Fruit fly (Drosophila melanogaster) whole organism, pupa: Measurements from ENCODE around the gene CG6833.
A peak's percentile ranks its signal among the peaks of the same experiment; 100 is the strongest.

ENCODE experiments used
- CG10348 ChIP-seq: fragments of 200-800 bp; sonication (Bioruptor generic); IDR thresholded peaks from 2 replicates; pipeline ENCODE4 v1.3.6; 2022; ENCODE audit warnings: missing biosample characterization, missing genetic modification characterization
- CG12605 ChIP-seq: fragments of 200-800 bp; sonication (Bioruptor generic); IDR thresholded peaks from 2 replicates; pipeline ENCODE4 v1.3.6; 2022; ENCODE audit warnings: missing biosample characterization, missing genetic modification characterization
- CG13204 ChIP-seq: fragments of 200-800 bp; sonication (Bioruptor generic); optimal IDR thresholded peaks from 2 replicates; lab custom pipeline; 2018; ENCODE audit warnings: missing biosample characterization, mild to moderate bottlenecking, missing genetic modification characterization, moderate library complexity
- CG14655 ChIP-seq: fragments of 200-800 bp; sonication (Bioruptor generic); optimal IDR thresholded peaks from 3 replicates; lab custom pipeline; 2017; ENCODE audit warnings: mild to moderate bottlenecking, missing biosample characterization, missing genetic modification reagents, missing genetic modification characterization
- CG15710 ChIP-seq: fragments of 200-800 bp; sonication (Bioruptor generic); optimal IDR thresholded peaks from 2 replicates; lab custom pipeline; 2018; ENCODE audit warnings: missing biosample characterization, mild to moderate bottlenecking, missing genetic modification characterization, moderate library complexity
- CG17806 ChIP-seq: fragments of 200-800 bp; sonication (Bioruptor generic); optimal IDR thresholded peaks from 2 replicates; lab custom pipeline; 2018; ENCODE audit warnings: missing biosample characterization, mild to moderate bottlenecking, missing genetic modification characterization, moderate library complexity
- CG32121 ChIP-seq: fragments of 200-800 bp; sonication (Bioruptor generic); IDR thresholded peaks from 2 replicates; pipeline ENCODE4 v1.3.6; 2022; ENCODE audit warnings: missing biosample characterization, missing genetic modification characterization
- CG34367 ChIP-seq: fragments of 200-800 bp; sonication (Bioruptor generic); optimal IDR thresholded peaks from 2 replicates; lab custom pipeline; 2018; ENCODE audit warnings: missing biosample characterization, mild to moderate bottlenecking, missing genetic modification characterization
- CG4496 ChIP-seq: fragments of 200-800 bp; sonication (Bioruptor generic); IDR thresholded peaks from 3 replicates; pipeline ENCODE4 v1.3.6; 2022; ENCODE audit warnings: missing biosample characterization, missing genetic modification characterization
- CG8159 ChIP-seq: fragments of 200-800 bp; sonication (Bioruptor generic); optimal IDR thresholded peaks from 3 replicates; lab custom pipeline; 2018; ENCODE audit warnings: missing biosample characterization, mild to moderate bottlenecking, missing genetic modification characterization, moderate library complexity
- CG8301 ChIP-seq: fragments of 200-800 bp; sonication (Bioruptor generic); optimal IDR thresholded peaks from 2 replicates; lab custom pipeline; 2018; ENCODE audit warnings: missing biosample characterization, mild to moderate bottlenecking, missing genetic modification characterization
- CG9948 ChIP-seq: fragments of 200-800 bp; sonication (Bioruptor generic); optimal IDR thresholded peaks from 2 replicates; lab custom pipeline; 2018; ENCODE audit warnings: missing biosample characterization, mild to moderate bottlenecking, missing genetic modification characterization, moderate library complexity
- D1 ChIP-seq: fragments of 200-800 bp; sonication (Bioruptor generic); optimal IDR thresholded peaks from 2 replicates; lab custom pipeline; 2018; ENCODE audit warnings: missing biosample characterization, mild to moderate bottlenecking, missing genetic modification characterization, moderate library complexity
- EcR ChIP-seq: fragments of 200-800 bp; sonication (Bioruptor generic); optimal IDR thresholded peaks from 3 replicates; lab custom pipeline; 2019; ENCODE audit warnings: missing biosample characterization, missing genetic modification characterization, mild to moderate bottlenecking, moderate library complexity, missing genetic modification reagents
- Ets98B ChIP-seq: fragments of 200-800 bp; sonication (Bioruptor generic); IDR thresholded peaks from 2 replicates; pipeline ENCODE4 v1.3.6; 2022; ENCODE audit warnings: missing biosample characterization, missing genetic modification characterization
- Pif1A ChIP-seq: fragments of 200-800 bp; sonication (Bioruptor generic); optimal IDR thresholded peaks from 3 replicates; lab custom pipeline; 2016; ENCODE audit warnings: missing biosample characterization, missing genetic modification characterization
- Pif1B ChIP-seq: fragments of 200-800 bp; sonication (Bioruptor generic); optimal IDR thresholded peaks from 3 replicates; lab custom pipeline; 2016; ENCODE audit warnings: missing biosample characterization, missing genetic modification characterization
- Snoo ChIP-seq: fragments of 200-800 bp; sonication (Bioruptor generic); optimal IDR thresholded peaks from 3 replicates; lab custom pipeline; 2017; ENCODE audit warnings: missing biosample characterization, mild to moderate bottlenecking, missing genetic modification characterization, inconsistent platforms
- fd96Ca ChIP-seq: fragments of 200-800 bp; sonication (Bioruptor generic); IDR thresholded peaks from 3 replicates; pipeline ENCODE4 v1.3.6; 2022; ENCODE audit warnings: missing biosample characterization, missing genetic modification characterization
- gl ChIP-seq: fragments of 200-800 bp; sonication (Bioruptor generic); optimal IDR thresholded peaks from 2 replicates; lab custom pipeline; 2018; ENCODE audit warnings: missing biosample characterization, mild to moderate bottlenecking, missing genetic modification characterization
- rn ChIP-seq: fragments of 200-800 bp; sonication (Bioruptor generic); IDR thresholded peaks from 2 replicates; pipeline ENCODE4 v1.3.6; 2022; ENCODE audit warnings: missing biosample characterization, missing genetic modification characterization

CG6833 gene

DNA sequence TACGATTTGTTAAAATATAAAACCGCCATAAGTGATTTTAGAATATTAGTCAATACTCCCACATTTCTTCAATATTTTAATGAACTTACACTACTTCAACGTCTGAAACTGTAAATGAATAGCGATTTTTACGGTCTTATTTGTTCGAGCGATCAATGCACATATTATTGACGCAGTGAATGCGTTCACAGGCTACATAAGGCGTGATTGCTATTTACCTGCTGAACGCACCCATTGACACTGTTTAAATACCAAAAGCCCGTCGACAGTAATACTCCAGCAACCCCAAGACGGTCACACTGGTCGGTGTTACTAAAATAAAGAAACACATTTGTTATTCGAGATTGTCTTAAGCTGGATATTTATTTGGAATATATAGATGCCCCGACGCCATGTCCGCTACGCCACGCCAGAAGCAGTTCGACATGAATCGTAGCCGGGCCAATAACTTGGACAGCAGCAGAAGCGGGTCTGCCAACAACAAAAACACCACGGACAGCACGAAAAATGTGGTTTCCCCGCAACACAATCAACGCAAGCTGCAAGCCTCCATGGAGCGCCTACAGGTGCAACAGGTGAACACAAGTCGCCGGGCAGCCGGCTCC is at the start of gene CG6833:
CG6833 (plus strand) TSS at position 263 of the 605 bp plus-strand sequence.
- TF ChIP-seq rn (GFP tag; lab: Robert Waterston, UW) (peak; percentile 69), CG9948 (peak; percentile 61), CG13204 (no peak), CG4496 (GFP tag; lab: Robert Waterston, UW) (peak; percentile 63; the same call in 2 of the 3 replicates), CG8159 (tag; lab: Kevin White, UChicago) (peak; percentile 60), CG15710 (tag; lab: Kevin White, UChicago) (peak; percentile 42), CG12605 (GFP tag; lab: Robert Waterston, UW) (peak; percentile 57; the same call in 1 of the 2 replicates), fd96Ca (GFP tag; lab: Robert Waterston, UW) (peak; percentile 81), EcR (GFP tag; lab: Kevin White, UChicago) (no peak), Snoo (tag; lab: Kevin White, UChicago) (peak; percentile 35), CG14655 (GFP tag; lab: Kevin White, UChicago) (peak; percentile 54), CG8301 (tag; lab: Kevin White, UChicago) (peak; percentile 44), gl (peak; percentile 10), CG34367 (tag; lab: Kevin White, UChicago) (no peak), CG32121 (peak; percentile 56; the same call in 1 of the 2 replicates), Pif1B (no peak), CG17806 (tag; lab: Kevin White, UChicago) (peak; percentile 60), Ets98B (GFP tag; lab: Robert Waterston, UW) (peak; percentile 69)

DNA sequence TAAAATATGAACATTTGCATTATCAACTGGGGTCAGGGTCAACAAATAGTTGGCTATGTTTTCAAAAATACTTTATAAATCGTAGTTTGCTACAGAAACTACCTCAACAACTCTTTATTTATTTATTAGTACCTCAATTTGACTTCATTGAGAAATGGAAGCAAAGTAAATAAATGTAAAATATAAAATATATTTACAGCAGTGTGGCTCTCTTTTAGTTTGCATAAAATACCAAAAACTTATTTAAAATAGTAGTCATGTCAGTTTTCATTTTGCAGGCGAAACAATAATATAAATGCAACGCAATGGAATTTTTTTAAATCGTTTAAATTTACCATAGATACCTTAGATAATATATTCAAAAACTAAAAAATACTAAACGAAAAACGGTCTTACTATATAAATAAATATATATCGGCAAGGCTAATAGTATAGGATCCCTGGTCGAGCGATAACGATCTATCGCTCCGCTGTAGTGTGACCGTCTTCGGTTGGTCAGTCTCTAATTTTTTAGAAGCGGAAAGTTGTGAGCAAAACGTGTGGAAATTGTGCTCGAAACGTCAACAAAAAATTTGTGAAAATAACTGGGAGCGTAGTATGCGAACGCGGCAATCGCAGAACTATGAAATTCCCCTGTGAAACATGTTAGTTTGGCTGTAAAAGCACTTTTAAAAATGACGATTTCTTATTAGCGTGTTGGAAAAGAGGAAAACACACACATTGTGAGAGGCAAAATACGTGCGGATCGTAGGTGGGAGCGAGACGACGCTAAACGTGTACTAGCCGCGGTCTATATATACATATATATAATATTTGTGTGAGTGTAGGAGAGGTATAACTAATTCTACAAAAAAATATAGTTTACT is 49.1 kb upstream of the CG6833 start, which contains the start of the genes Nprl3 and upSET:
Nprl3 (minus strand) TSS at position 223 of the 866 bp plus-strand sequence.
upSET (plus strand) TSS at position 470 of the 866 bp plus-strand sequence.
- TF ChIP-seq CG13204 (no peak), CG15710 (tag; lab: Kevin White, UChicago) (no peak), CG14655 (GFP tag; lab: Kevin White, UChicago) (no peak), CG12605 (GFP tag; lab: Robert Waterston, UW) (no peak), CG8159 (tag; lab: Kevin White, UChicago) (no peak), Pif1A (no peak), Snoo (tag; lab: Kevin White, UChicago) (no peak), CG9948 (no peak), Ets98B (GFP tag; lab: Robert Waterston, UW) (no peak), gl (no peak), CG34367 (tag; lab: Kevin White, UChicago) (no peak), D1 (tag; lab: Kevin White, UChicago) (no peak), CG8301 (tag; lab: Kevin White, UChicago) (no peak), fd96Ca (GFP tag; lab: Robert Waterston, UW) (no peak; the same call in 2 of the 3 replicates), CG4496 (GFP tag; lab: Robert Waterston, UW) (no peak), EcR (GFP tag; lab: Kevin White, UChicago) (no peak), Pif1B (no peak), CG17806 (tag; lab: Kevin White, UChicago) (no peak), CG10348 (GFP tag; lab: Robert Waterston, UW) (no peak)

dm6 chr3L:14002524-14003135 is 48.4 kb upstream of the CG6833 start:
- peak; percentile 43; the same call in 1 of the 2 replicates for TF ChIP-seq CG32121
- peak; percentile 4 for TF ChIP-seq CG34367 (tag; lab: Kevin White, UChicago)
- peak; percentile 54; the same call in 1 of the 2 replicates for TF ChIP-seq Ets98B (GFP tag; lab: Robert Waterston, UW)
- no peak for TF ChIP-seq CG13204
- peak; percentile 67 for TF ChIP-seq Pif1B
- TF ChIP-seq D1 (tag; lab: Kevin White, UChicago) = no peak
- no peak for TF ChIP-seq Pif1A

dm6 chr3L:14003297-14004040 is 47.5 kb upstream of the CG6833 start:
- TF ChIP-seq gl = peak; percentile 11
- no peak for TF ChIP-seq EcR (GFP tag; lab: Kevin White, UChicago)
- peak; percentile 21 for TF ChIP-seq CG8301 (tag; lab: Kevin White, UChicago)
- TF ChIP-seq CG15710 (tag; lab: Kevin White, UChicago) = peak; percentile 21
- TF ChIP-seq D1 (tag; lab: Kevin White, UChicago) = no peak
- no peak for TF ChIP-seq Snoo (tag; lab: Kevin White, UChicago)
- peak; percentile 71; the same call in 2 of the 3 replicates for TF ChIP-seq CG4496 (GFP tag; lab: Robert Waterston, UW)
- peak; percentile 43 for TF ChIP-seq CG34367 (tag; lab: Kevin White, UChicago)
- TF ChIP-seq rn (GFP tag; lab: Robert Waterston, UW) = no peak
- no peak for TF ChIP-seq Pif1A
- TF ChIP-seq CG13204 = no peak
- no peak for TF ChIP-seq CG8159 (tag; lab: Kevin White, UChicago)
- TF ChIP-seq fd96Ca (GFP tag; lab: Robert Waterston, UW) = peak; percentile 34; the same call in 2 of the 3 replicates
- TF ChIP-seq CG14655 (GFP tag; lab: Kevin White, UChicago) = no peak
- TF ChIP-seq, all 21 proteins: peak for 6
